Worm (Caenorhabditis elegans) whole organism, young adult: ENCODE data around the gene eat-2.

ENCODE experiments used
- B0261.1 ChIP-seq: sonication (generic microtip); optimal IDR thresholded peaks from 2 replicates; lab custom pipeline; 2016; ENCODE audit warnings: mild to moderate bottlenecking, missing genetic modification characterization, moderate library complexity, missing compliant biosample characterization
- B0336.3 ChIP-seq: fragments of 200-800 bp; sonication (Bioruptor generic); IDR thresholded peaks from 2 replicates; pipeline ENCODE4 v1.3.6; 2022; ENCODE audit warnings: missing genetic modification characterization, missing compliant biosample characterization
- F52B5.7 ChIP-seq: sonication (generic microtip); optimal IDR thresholded peaks from 2 replicates; lab custom pipeline; 2016; ENCODE audit warnings: mild to moderate bottlenecking, missing genetic modification characterization, missing compliant biosample characterization
- T26A5.8 ChIP-seq: sonication (generic microtip); optimal IDR thresholded peaks from 2 replicates; lab custom pipeline; 2016; ENCODE audit warnings: missing genetic modification characterization, missing compliant biosample characterization
- ama-1 ChIP-seq, 3 experiments: fragments of 150-350 bp in 1 of 3; sonication (generic microtip) in 2 of 3; optimal IDR thresholded peaks; 2 replicates each; lab custom pipeline; 2014 to 2018; ENCODE audit warnings: missing biosample characterization in 2 of 3, missing genetic modification characterization in 2 of 3, missing genetic modification reagents in 2 of 3
- chd-7 ChIP-seq: sonication (generic microtip); optimal IDR thresholded peaks from 2 replicates; lab custom pipeline; 2016; ENCODE audit warnings: mild to moderate bottlenecking, missing genetic modification characterization, moderate library complexity, missing compliant biosample characterization
- die-1 ChIP-seq: sonication (generic microtip); optimal IDR thresholded peaks from 2 replicates; lab custom pipeline; 2016; ENCODE audit warnings: missing genotype, mild to moderate bottlenecking, missing genetic modification characterization, missing compliant biosample characterization
- efl-1 ChIP-seq: fragments of 150-350 bp; optimal IDR thresholded peaks from 2 replicates; lab custom pipeline; 2014; ENCODE audit warnings: missing biosample characterization, missing genetic modification reagents, missing genetic modification characterization
- hrde-1 ChIP-seq: sonication (generic microtip); optimal IDR thresholded peaks from 2 replicates; lab custom pipeline; 2016; ENCODE audit warnings: missing genetic modification characterization, mild to moderate bottlenecking, missing compliant biosample characterization, moderate library complexity, missing genotype, missing genetic modification reagents, borderline replicate concordance
- snpc-1.3 ChIP-seq: sonication (generic microtip); optimal IDR thresholded peaks from 2 replicates; lab custom pipeline; 2017; ENCODE audit warnings: missing genetic modification characterization, mild to moderate bottlenecking, missing compliant biosample characterization, antibody characterized with exemption, moderate library complexity, missing genotype, missing genetic modification reagents; ENCODE audit not compliant: insufficient read depth
- snpc-4 ChIP-seq, 5 experiments: fragments of 150-350 bp in 1 of 5; sonication (generic microtip) in 4 of 5; optimal IDR thresholded peaks; 2 replicates each; lab custom pipeline; 2014 to 2018; ENCODE audit warnings: missing genetic modification characterization in 5 of 5, missing biosample characterization in 3 of 5, antibody characterized with exemption in 2 of 5, mild to moderate bottlenecking in 2 of 5, missing compliant biosample characterization in 2 of 5, missing genotype in 2 of 5, moderate library complexity in 2 of 5, missing genetic modification reagents in 1 of 5
- tbx-9 ChIP-seq: sonication (generic microtip); optimal IDR thresholded peaks from 2 replicates; lab custom pipeline; 2016; ENCODE audit warnings: borderline replicate concordance, missing genetic modification characterization, inconsistent platforms, missing compliant biosample characterization
- zfh-2 ChIP-seq: fragments of 200-800 bp; sonication (Bioruptor generic); conservative IDR thresholded peaks from 2 replicates; pipeline ENCODE4 v1.3.6; 2022; ENCODE audit warnings: missing genetic modification reagents, missing genetic modification characterization, missing compliant biosample characterization
- zim-3 ChIP-seq: sonication (generic microtip); optimal IDR thresholded peaks from 2 replicates; lab custom pipeline; 2017; ENCODE audit warnings: mild to moderate bottlenecking, missing genetic modification characterization, moderate library complexity, missing compliant biosample characterization

Gene eat-2

DNA sequence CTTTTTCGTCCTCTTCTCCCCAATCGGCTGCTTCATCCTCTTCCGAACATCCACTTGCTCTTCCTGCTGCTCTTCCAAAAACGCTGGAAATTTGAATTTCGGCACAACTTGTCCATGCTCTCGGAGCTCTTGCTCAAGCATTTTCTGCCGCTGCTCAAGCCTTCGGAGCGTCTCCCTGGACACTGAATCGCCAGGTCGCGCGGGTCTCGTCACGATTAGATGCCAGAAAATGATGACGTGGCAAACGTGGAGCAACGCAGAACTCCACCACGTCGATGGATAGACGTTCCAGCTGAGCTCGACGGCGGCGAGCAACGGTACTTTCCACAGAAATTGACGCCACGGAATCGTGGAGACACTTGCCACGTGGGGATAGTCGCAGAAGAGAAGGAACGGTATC is 42.3 kb downstream of the eat-2 start:
- peak; percentile 73 for TF ChIP-seq zfh-2 (GFP tag; lab: Robert Waterston, UW)
- TF ChIP-seq zim-3 (tag; lab: Kevin White, UChicago): no peak
- TF ChIP-seq efl-1 (GFP tag; lab: Kevin White, UChicago): no peak
- no peak for TF ChIP-seq B0261.1 (tag; lab: Kevin White, UChicago)
- TF ChIP-seq F52B5.7: no peak
- TF ChIP-seq, all 124 proteins: peak for 1

DNA sequence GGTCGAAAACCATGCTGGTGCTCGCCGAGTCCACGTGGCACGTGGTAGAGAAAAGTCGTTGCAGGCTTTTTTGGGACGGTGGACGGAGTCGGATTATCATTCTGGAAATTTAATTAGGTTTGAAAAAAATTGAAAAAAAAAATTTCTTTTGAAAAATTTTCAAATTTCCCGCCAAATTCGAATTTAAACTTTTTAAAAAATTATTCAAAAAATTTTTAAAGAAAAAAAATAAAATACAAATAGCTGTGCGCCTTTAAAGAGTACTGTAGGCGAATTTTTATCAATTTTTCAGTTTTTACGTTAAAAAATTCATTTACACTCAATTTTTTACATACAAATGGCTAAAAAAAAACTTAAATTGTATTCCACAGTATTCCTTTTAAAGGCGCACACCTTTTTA is 44.6 kb downstream of the eat-2 start, which contains the start of gene K09E4.3:
Gene K09E4.3 (minus strand): TSS at position 101 of the 400 bp plus-strand sequence.
- TF ChIP-seq efl-1 (GFP tag; lab: Kevin White, UChicago): no peak
- no peak for TF ChIP-seq tbx-9 (tag; lab: Kevin White, UChicago)
- no peak for TF ChIP-seq hrde-1 (tag; lab: Kevin White, UChicago)
- TF ChIP-seq ama-1 (optimal IDR thresholded peaks at IDR 0.05; lab: Kevin White, UChicago): no peak
- TF ChIP-seq ama-1 (GFP tag; optimal IDR thresholded peaks at IDR 0.05; lab: Kevin White, UChicago): no peak
- no peak for TF ChIP-seq snpc-1.3
- TF ChIP-seq zfh-2 (GFP tag; lab: Robert Waterston, UW): 0 out of 2 replicates have a peak, but pooled peaks have one; percentile 27
- no peak for TF ChIP-seq T26A5.8 (tag; lab: Kevin White, UChicago)
- TF ChIP-seq, all 124 proteins: peak for 1

ce11 chrII:14122065-14122464 is 49.4 kb downstream of the eat-2 start, which contains the start of gene K09E4.4:
TSS of gene K09E4.4 (minus strand) at chrII:14122165.
- no peak for TF ChIP-seq die-1 (tag; lab: Kevin White, UChicago)

DNA sequence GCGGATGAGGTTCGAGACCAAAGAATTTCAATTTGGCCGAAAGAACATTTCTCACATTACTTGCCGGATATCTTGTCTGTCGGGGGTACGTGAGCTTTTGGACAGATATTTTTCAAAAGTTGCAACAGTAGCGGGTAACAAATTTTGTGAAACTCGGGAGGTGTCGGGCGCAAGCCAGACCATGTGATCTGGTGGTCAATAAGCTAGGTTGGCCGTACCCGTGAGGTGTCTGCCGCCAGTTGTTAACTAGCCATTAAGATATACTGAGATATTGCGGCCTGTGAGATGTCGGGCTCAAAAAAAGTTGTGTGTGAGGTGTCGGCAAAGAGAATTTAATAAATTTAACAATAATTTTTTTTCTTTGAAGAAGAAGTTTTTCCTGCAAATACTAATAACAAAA is 53.1 kb downstream of the eat-2 start:
- TF ChIP-seq B0336.3 (GFP tag; lab: Robert Waterston, UW) (no peak), chd-7 (tag; lab: Kevin White, UChicago) (no peak), snpc-4 (GFP tag; optimal IDR thresholded peaks at IDR 0.05; lab: Kevin White, UChicago) (no peak), snpc-4 (tag; optimal IDR thresholded peaks at IDR 0.05; lab: Kevin White, UChicago) (peak in 2 of 4 experiments; percentile 29 to 58)
